Fruit fly (Drosophila melanogaster) whole organism, prepupa: Measurements from ENCODE around the gene Dpp10.
A peak's percentile ranks its signal among the peaks of the same experiment; 100 is the strongest.

Source experiments
- Blimp-1 ChIP-seq: fragments of 200-800 bp; sonication (Bioruptor generic); optimal IDR thresholded peaks from 3 replicates; lab custom pipeline; 2017; ENCODE audit warnings: missing biosample characterization, missing genetic modification characterization, mild to moderate bottlenecking, moderate library complexity, missing genetic modification reagents
- CG10669 ChIP-seq: fragments of 200-800 bp; sonication (Bioruptor generic); optimal IDR thresholded peaks from 3 replicates; lab custom pipeline; 2018; ENCODE audit warnings: missing biosample characterization, mild to moderate bottlenecking, missing genetic modification characterization, moderate library complexity
- CG11294 ChIP-seq: fragments of 200-800 bp; sonication (Bioruptor generic); IDR thresholded peaks from 2 replicates; pipeline ENCODE4 v1.3.6; 2022; ENCODE audit warnings: missing biosample characterization, missing genetic modification characterization
- CG11762 ChIP-seq: fragments of 200-800 bp; sonication (Bioruptor generic); optimal IDR thresholded peaks from 3 replicates; lab custom pipeline; 2016; ENCODE audit warnings: missing biosample characterization, missing genetic modification characterization; ENCODE audit not compliant: insufficient read depth
- CG11902 ChIP-seq: fragments of 200-800 bp; sonication (Bioruptor generic); optimal IDR thresholded peaks from 3 replicates; lab custom pipeline; 2016; ENCODE audit warnings: missing biosample characterization, missing genetic modification characterization
- CG16779 ChIP-seq: fragments of 200-800 bp; sonication (Bioruptor generic); optimal IDR thresholded peaks from 3 replicates; lab custom pipeline; 2017; ENCODE audit warnings: missing biosample characterization, mild to moderate bottlenecking, missing genetic modification characterization
- CG3032 ChIP-seq: fragments of 200-800 bp; optimal IDR thresholded peaks from 2 replicates; lab custom pipeline; 2019; ENCODE audit warnings: missing biosample characterization, mild to moderate bottlenecking, missing genetic modification characterization, moderate library complexity
- CG31627 ChIP-seq: fragments of 200-800 bp; sonication (Bioruptor generic); optimal IDR thresholded peaks from 3 replicates; lab custom pipeline; 2016; ENCODE audit warnings: missing biosample characterization, missing genetic modification characterization
- CG32006 ChIP-seq: fragments of 200-800 bp; sonication (Bioruptor generic); optimal IDR thresholded peaks from 3 replicates; lab custom pipeline; 2017; ENCODE audit warnings: missing biosample characterization, mild to moderate bottlenecking, missing genetic modification characterization
- CG3919 ChIP-seq: fragments of 200-800 bp; sonication (Bioruptor generic); optimal IDR thresholded peaks from 3 replicates; lab custom pipeline; 2016; ENCODE audit warnings: missing biosample characterization, missing genetic modification characterization
- CG6163 ChIP-seq: fragments of 200-800 bp; sonication (Bioruptor generic); IDR thresholded peaks from 3 replicates; pipeline ENCODE4 v1.3.6; 2022; ENCODE audit warnings: missing biosample characterization, missing genetic modification characterization
- CG6276 ChIP-seq: fragments of 200-800 bp; sonication (Bioruptor generic); optimal IDR thresholded peaks from 2 replicates; lab custom pipeline; 2017; ENCODE audit warnings: missing biosample characterization, mild to moderate bottlenecking, missing genetic modification characterization
- CG6808 ChIP-seq: fragments of 200-800 bp; sonication (Bioruptor generic); optimal IDR thresholded peaks from 3 replicates; lab custom pipeline; 2017; ENCODE audit warnings: missing biosample characterization, missing genetic modification characterization, mild to moderate bottlenecking, moderate library complexity, missing genetic modification reagents
- CG6854 ChIP-seq: fragments of 200-800 bp; sonication (Bioruptor generic); optimal IDR thresholded peaks from 2 replicates; lab custom pipeline; 2017; ENCODE audit warnings: missing biosample characterization, mild to moderate bottlenecking, missing genetic modification characterization
- CG7368 ChIP-seq: fragments of 200-800 bp; sonication (Bioruptor generic); optimal IDR thresholded peaks from 3 replicates; lab custom pipeline; 2016; ENCODE audit warnings: missing biosample characterization, missing genetic modification characterization
- CG8119 ChIP-seq: fragments of 200-800 bp; sonication (Bioruptor generic); IDR thresholded peaks from 3 replicates; pipeline ENCODE4 v1.3.6; 2022; ENCODE audit warnings: missing biosample characterization, missing genetic modification characterization
- CG8319 ChIP-seq: fragments of 200-800 bp; sonication (Bioruptor generic); optimal IDR thresholded peaks from 3 replicates; lab custom pipeline; 2016; ENCODE audit warnings: missing biosample characterization, missing genetic modification characterization
- CG8632 ChIP-seq: fragments of 200-800 bp; sonication (Bioruptor generic); optimal IDR thresholded peaks from 3 replicates; lab custom pipeline; 2016; ENCODE audit warnings: missing biosample characterization, missing genetic modification characterization
- CG9139 ChIP-seq: fragments of 200-800 bp; sonication (Bioruptor generic); optimal IDR thresholded peaks from 3 replicates; lab custom pipeline; 2017; ENCODE audit warnings: missing biosample characterization, mild to moderate bottlenecking, missing genetic modification characterization
- Eip75B ChIP-seq: fragments of 200-800 bp; sonication (Bioruptor generic); optimal IDR thresholded peaks from 3 replicates; lab custom pipeline; 2016; ENCODE audit warnings: missing biosample characterization, missing genetic modification characterization
- Eip78C ChIP-seq: fragments of 200-800 bp; sonication (Bioruptor generic); peaks from one replicate; lab custom pipeline; 2016; ENCODE audit warnings: missing biosample characterization, missing genetic modification characterization
- Ets21C ChIP-seq: fragments of 200-800 bp; sonication (Bioruptor generic); optimal IDR thresholded peaks from 3 replicates; lab custom pipeline; 2016; ENCODE audit warnings: missing biosample characterization, missing genetic modification characterization
- Ets96B ChIP-seq: fragments of 200-800 bp; optimal IDR thresholded peaks from 2 replicates; lab custom pipeline; 2019; ENCODE audit warnings: missing biosample characterization, mild to moderate bottlenecking, missing genetic modification characterization, moderate library complexity
- Hr4 ChIP-seq: fragments of 200-800 bp; sonication (Bioruptor generic); optimal IDR thresholded peaks from 3 replicates; lab custom pipeline; 2016; ENCODE audit warnings: missing biosample characterization, missing genetic modification characterization
- Lpt ChIP-seq: fragments of 200-800 bp; sonication (Bioruptor generic); optimal IDR thresholded peaks from 3 replicates; lab custom pipeline; 2016; ENCODE audit warnings: missing biosample characterization, missing genetic modification characterization
- OdsH ChIP-seq: fragments of 200-800 bp; sonication (Bioruptor generic); optimal IDR thresholded peaks from 3 replicates; lab custom pipeline; 2016; ENCODE audit warnings: missing biosample characterization, missing genetic modification characterization
- Smox ChIP-seq: fragments of 200-800 bp; sonication (Bioruptor generic); optimal IDR thresholded peaks from 3 replicates; lab custom pipeline; 2016; ENCODE audit warnings: missing biosample characterization, missing genetic modification characterization
- Sox14 ChIP-seq: fragments of 200-800 bp; sonication (Bioruptor generic); optimal IDR thresholded peaks from 3 replicates; lab custom pipeline; 2016; ENCODE audit warnings: missing biosample characterization, missing genetic modification characterization
- Sox15 ChIP-seq: fragments of 200-800 bp; sonication (Bioruptor generic); optimal IDR thresholded peaks from 3 replicates; lab custom pipeline; 2016; ENCODE audit warnings: missing biosample characterization, missing genetic modification characterization
- acj6 ChIP-seq: fragments of 200-800 bp; sonication (Bioruptor generic); optimal IDR thresholded peaks from 3 replicates; lab custom pipeline; 2016; ENCODE audit warnings: missing biosample characterization, missing genetic modification characterization
- dac ChIP-seq: fragments of 200-800 bp; sonication (Bioruptor generic); optimal IDR thresholded peaks from 2 replicates; lab custom pipeline; 2017; ENCODE audit warnings: missing biosample characterization, mild to moderate bottlenecking, missing genetic modification characterization
- dsx ChIP-seq: fragments of 200-800 bp; optimal IDR thresholded peaks from 3 replicates; lab custom pipeline; 2019; ENCODE audit warnings: missing biosample characterization, mild to moderate bottlenecking, missing genetic modification characterization, moderate library complexity; ENCODE audit not compliant: poor library complexity, severe bottlenecking
- eg ChIP-seq: fragments of 200-800 bp; sonication (Bioruptor generic); IDR thresholded peaks from 3 replicates; pipeline ENCODE4 v1.3.6; 2022; ENCODE audit warnings: missing biosample characterization, missing genetic modification characterization
- esn ChIP-seq: fragments of 200-800 bp; sonication (Bioruptor generic); optimal IDR thresholded peaks from 2 replicates; lab custom pipeline; 2016; ENCODE audit warnings: missing biosample characterization, mild to moderate bottlenecking, missing genetic modification characterization, moderate library complexity
- fd59A ChIP-seq: fragments of 200-800 bp; sonication (Bioruptor generic); optimal IDR thresholded peaks from 2 replicates; lab custom pipeline; 2017; ENCODE audit warnings: missing biosample characterization, mild to moderate bottlenecking, missing genetic modification characterization, missing genetic modification reagents
- fkh ChIP-seq: fragments of 200-800 bp; sonication (Bioruptor generic); optimal IDR thresholded peaks from 3 replicates; lab custom pipeline; 2017; ENCODE audit warnings: missing biosample characterization, mild to moderate bottlenecking, missing genetic modification characterization, moderate library complexity
- lz ChIP-seq: fragments of 200-800 bp; sonication (Bioruptor generic); optimal IDR thresholded peaks from 3 replicates; lab custom pipeline; 2016; ENCODE audit warnings: missing biosample characterization, missing genetic modification characterization
- net ChIP-seq: fragments of 200-800 bp; sonication (Bioruptor generic); optimal IDR thresholded peaks from 3 replicates; lab custom pipeline; 2016; ENCODE audit warnings: missing biosample characterization, missing genetic modification characterization
- spab ChIP-seq: fragments of 200-800 bp; sonication (Bioruptor generic); optimal IDR thresholded peaks from 2 replicates; lab custom pipeline; 2017; ENCODE audit warnings: missing biosample characterization, mild to moderate bottlenecking, missing genetic modification characterization, missing genetic modification reagents
- topi ChIP-seq: fragments of 200-800 bp; sonication (Bioruptor generic); optimal IDR thresholded peaks from 3 replicates; lab custom pipeline; 2016; ENCODE audit warnings: missing biosample characterization, missing genetic modification characterization
- vri ChIP-seq: fragments of 200-800 bp; sonication (Bioruptor generic); optimal IDR thresholded peaks from 3 replicates; lab custom pipeline; 2016; ENCODE audit warnings: missing biosample characterization, mild to moderate bottlenecking, missing genetic modification characterization

Gene Dpp10

dm6 chr2L:6612477-6613004, 11.7 kb upstream of the Dpp10 start (continued):
- TF ChIP-seq esn (GFP tag; lab: Kevin White, UChicago) (peak; percentile 100), net (GFP tag; lab: Kevin White, UChicago) (peak; percentile 100), acj6 (GFP tag; lab: Kevin White, UChicago) (peak; percentile 100), CG31627 (GFP tag; lab: Kevin White, UChicago) (peak; percentile 100), CG6854 (GFP tag; lab: Kevin White, UChicago) (peak; percentile 100), fd59A (GFP tag; lab: Kevin White, UChicago) (peak; percentile 100), dac (GFP tag; lab: Kevin White, UChicago) (peak; percentile 100), Sox15 (GFP tag; lab: Kevin White, UChicago) (peak; percentile 100), CG8119 (peak; percentile 100)

- TF ChIP-seq dac (GFP tag; lab: Kevin White, UChicago) = no peak
- peak; percentile 29 for TF ChIP-seq Hr4 (GFP tag; lab: Kevin White, UChicago)
- peak; percentile 17 for TF ChIP-seq CG32006 (GFP tag; lab: Kevin White, UChicago)
- peak; percentile 19 for TF ChIP-seq acj6 (GFP tag; lab: Kevin White, UChicago)
- TF ChIP-seq net (GFP tag; lab: Kevin White, UChicago) = peak; percentile 6
- TF ChIP-seq CG7368 (GFP tag; lab: Kevin White, UChicago) = peak; percentile 15
- no peak for TF ChIP-seq Blimp-1 (GFP tag; lab: Kevin White, UChicago)
- TF ChIP-seq Sox15 (GFP tag; lab: Kevin White, UChicago) = no peak
- TF ChIP-seq dsx (GFP tag; lab: Kevin White, UChicago) = no peak
- TF ChIP-seq CG11294 = 0 out of 2 replicates have a peak, but pooled peaks have one; percentile 18
- peak; percentile 2 for TF ChIP-seq CG6276
- peak; percentile 58 for TF ChIP-seq Eip78C
- TF ChIP-seq CG9139 (GFP tag; lab: Kevin White, UChicago) = no peak
Measured at dm6 chr2L:6611374-6612005, 10.6 kb upstream of the Dpp10 start.

- peak; percentile 41 for TF ChIP-seq Sox15 (GFP tag; lab: Kevin White, UChicago)
- TF ChIP-seq OdsH (GFP tag; lab: Kevin White, UChicago) = peak; percentile 72
- peak; percentile 32 for TF ChIP-seq CG11902 (GFP tag; lab: Kevin White, UChicago)
- no peak for TF ChIP-seq CG6854 (GFP tag; lab: Kevin White, UChicago)
- TF ChIP-seq CG31627 (GFP tag; lab: Kevin White, UChicago) = peak; percentile 76
- TF ChIP-seq CG8632 = peak; percentile 42
- TF ChIP-seq fd59A (GFP tag; lab: Kevin White, UChicago) = peak; percentile 11
- peak; percentile 59 for TF ChIP-seq Ets21C (GFP tag; lab: Kevin White, UChicago)
- TF ChIP-seq fkh = no peak
- peak; percentile 77 for TF ChIP-seq CG6163 (GFP tag; lab: Robert Waterston, UW)
- TF ChIP-seq Sox14 (GFP tag; lab: Kevin White, UChicago) = peak; percentile 74
- peak; percentile 52 for TF ChIP-seq vri (GFP tag; lab: Kevin White, UChicago)
- peak; percentile 62 for TF ChIP-seq topi (GFP tag; lab: Kevin White, UChicago)
- peak; percentile 80 for TF ChIP-seq net (GFP tag; lab: Kevin White, UChicago)
- peak; percentile 64 for TF ChIP-seq lz (GFP tag; lab: Kevin White, UChicago)
- TF ChIP-seq Blimp-1 (GFP tag; lab: Kevin White, UChicago) = no peak
- peak; percentile 70 for TF ChIP-seq CG32006 (GFP tag; lab: Kevin White, UChicago)
- peak; percentile 17 for TF ChIP-seq CG16779 (tag; lab: Kevin White, UChicago)
- TF ChIP-seq CG11762 (GFP tag; lab: Kevin White, UChicago) = peak; percentile 51
- peak; percentile 30 for TF ChIP-seq Eip75B (GFP tag; lab: Kevin White, UChicago)
- TF ChIP-seq acj6 (GFP tag; lab: Kevin White, UChicago) = peak; percentile 65
- peak; percentile 37; the same call in 1 of the 2 replicates for TF ChIP-seq CG11294
- peak; percentile 70 for TF ChIP-seq CG3919 (GFP tag; lab: Kevin White, UChicago)
- peak; percentile 69 for TF ChIP-seq Smox
- peak; percentile 84 for TF ChIP-seq Eip78C
- TF ChIP-seq CG3032 = peak; percentile 51
- TF ChIP-seq eg (GFP tag; lab: Robert Waterston, UW) = peak; percentile 78
- TF ChIP-seq Ets96B (tag; lab: Kevin White, UChicago) = peak; percentile 48
- TF ChIP-seq Hr4 (GFP tag; lab: Kevin White, UChicago) = peak; percentile 70
- no peak for TF ChIP-seq CG6808 (GFP tag; lab: Kevin White, UChicago)
- TF ChIP-seq esn (GFP tag; lab: Kevin White, UChicago) = peak; percentile 69
- TF ChIP-seq spab (GFP tag; lab: Kevin White, UChicago) = no peak
- TF ChIP-seq dac (GFP tag; lab: Kevin White, UChicago) = peak; percentile 43
- peak; percentile 61 for TF ChIP-seq CG10669 (GFP tag; lab: Kevin White, UChicago)
- TF ChIP-seq CG8319 (GFP tag; lab: Kevin White, UChicago) = peak; percentile 27
- TF ChIP-seq Lpt (GFP tag; lab: Kevin White, UChicago) = peak; percentile 68
Measured at dm6 chr2L:6610683-6611373, 10.0 kb upstream of the Dpp10 start, which contains the start of gene CG11050. Gene CG11050, plus strand, starts transcription at chr2L:6611011.
